Fruit fly (Drosophila melanogaster): ENCODE measurements around the gene sinu.

- no peak for TF ChIP-seq Myc (optimal IDR thresholded peaks at IDR 0.05)
- no peak for TF ChIP-seq tai (GFP tag; optimal IDR thresholded peaks at IDR 0.05)
- no peak for TF ChIP-seq Dif (GFP tag; optimal IDR thresholded peaks at IDR 0.05; ENCODE audit: partially characterized antibody)
- no peak for TF ChIP-seq sage (GFP tag; optimal IDR thresholded peaks at IDR 0.05)
- no peak for TF ChIP-seq usp (GFP tag; optimal IDR thresholded peaks at IDR 0.05)
- no peak for TF ChIP-seq dl (GFP tag; optimal IDR thresholded peaks at IDR 0.05; ENCODE audit: insufficient read depth in 1 of 2, partially characterized antibody in 2 of 2)
- TF ChIP-seq ey (GFP tag; optimal IDR thresholded peaks at IDR 0.05), result no peak
Observed at dm6 chr3L:5575524-5575923, 14.1 kb upstream of the sinu start.

All from whole organism, wandering third instar larva.